Fruit fly (Drosophila melanogaster): ENCODE results near the gene CG42263.
A peak's percentile ranks its signal among the peaks of the same experiment; 100 is the strongest.

Gene CG42263

DNA sequence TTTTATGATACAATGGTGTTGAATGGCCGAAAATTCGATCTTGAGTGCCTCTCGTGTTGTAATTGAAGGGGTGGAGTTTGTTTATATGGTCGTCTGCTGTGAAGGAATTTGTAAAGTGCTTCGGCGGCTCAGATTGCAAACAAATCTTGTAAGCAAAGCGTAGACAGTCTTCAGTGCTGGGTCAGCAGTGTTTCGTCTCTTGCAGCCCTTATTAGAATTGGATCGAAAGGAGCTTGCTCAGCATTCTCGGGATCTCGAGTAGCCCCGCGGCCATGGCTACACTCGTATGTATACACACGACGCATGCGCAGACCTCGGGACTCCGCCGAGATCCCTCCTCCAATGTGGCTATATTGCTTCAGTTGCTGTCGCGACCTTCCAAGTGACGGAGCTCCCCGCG lies 22.5 kb upstream of the CG42263 start:
- TF ChIP-seq kay (GFP tag; ENCODE audit: borderline replicate concordance) (no peak), CG7101 (tag; optimal IDR thresholded peaks at IDR 0.05) (no peak), tj (GFP tag; optimal IDR thresholded peaks at IDR 0.05) (peak; percentile 95)

dm6 chr3L:19968725-19969598 lies 13.4 kb upstream of the CG42263 start:
- TF ChIP-seq Hr96 (GFP tag; optimal IDR thresholded peaks at IDR 0.05) = no peak
- no peak for TF ChIP-seq ovo (GFP tag; optimal IDR thresholded peaks at IDR 0.05)
- TF ChIP-seq cic (GFP tag; optimal IDR thresholded peaks at IDR 0.05) = no peak
- no peak for TF ChIP-seq CG7045 (GFP tag; optimal IDR thresholded peaks at IDR 0.05)
- TF ChIP-seq CG7101 (tag; optimal IDR thresholded peaks at IDR 0.05) = no peak
- no peak for TF ChIP-seq CG12768 (GFP tag; optimal IDR thresholded peaks at IDR 0.05)
- TF ChIP-seq CG33017 (tag; optimal IDR thresholded peaks at IDR 0.05) = no peak
- TF ChIP-seq Mnt (GFP tag; optimal IDR thresholded peaks at IDR 0.05) = no peak
- no peak for TF ChIP-seq CG5204 (GFP tag; optimal IDR thresholded peaks at IDR 0.05)
- no peak for TF ChIP-seq tj (GFP tag; optimal IDR thresholded peaks at IDR 0.05)
- TF ChIP-seq kay (GFP tag; ENCODE audit: borderline replicate concordance) = no peak
- no peak for TF ChIP-seq bab1 (GFP tag; optimal IDR thresholded peaks at IDR 0.05)
- no peak for TF ChIP-seq pad (GFP tag; optimal IDR thresholded peaks at IDR 0.05)
- TF ChIP-seq Clk (GFP tag; optimal IDR thresholded peaks at IDR 0.05) = no peak
- no peak for TF ChIP-seq CG14711 (tag; optimal IDR thresholded peaks at IDR 0.05)
- no peak for TF ChIP-seq Crg-1 (GFP tag; optimal IDR thresholded peaks at IDR 0.05)
- TF ChIP-seq cnc (optimal IDR thresholded peaks at IDR 0.05) = no peak
- no peak for TF ChIP-seq CG1620 (GFP tag; optimal IDR thresholded peaks at IDR 0.05)

- TF ChIP-seq cnc (optimal IDR thresholded peaks at IDR 0.05) (no peak), Crg-1 (GFP tag; optimal IDR thresholded peaks at IDR 0.05) (no peak), cic (GFP tag; optimal IDR thresholded peaks at IDR 0.05) (no peak)
These were observed 6.2 kb upstream of the CG42263 start for dm6 chr3L:19961805-19962204.

DNA sequence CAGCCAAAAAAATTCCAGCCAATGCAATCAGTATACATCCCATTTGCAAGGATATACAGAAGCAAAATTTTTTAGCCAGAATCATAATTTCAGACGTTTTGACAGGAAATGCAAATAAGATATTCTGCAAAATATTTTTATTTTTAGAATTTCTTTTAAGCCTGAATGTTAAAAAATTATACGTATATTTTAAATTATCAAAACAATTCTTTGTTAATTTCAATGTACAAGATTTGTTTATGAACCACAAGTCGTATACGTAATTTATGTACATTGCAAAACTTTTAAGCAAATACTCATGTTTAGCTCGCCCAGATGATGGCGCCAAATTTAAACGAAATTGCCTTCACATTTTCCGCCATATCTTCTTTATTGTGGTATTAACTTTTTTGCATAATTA lies 1.2 kb downstream of the CG42263 start, which contains the start of gene CG42654:
Gene CG42654 (minus strand): TSS at position 101 of the 400 bp plus-strand sequence.
- TF ChIP-seq tj (GFP tag; optimal IDR thresholded peaks at IDR 0.05) (no peak), pad (GFP tag; optimal IDR thresholded peaks at IDR 0.05) (no peak), CG11617 (GFP tag; optimal IDR thresholded peaks at IDR 0.05) (no peak), ovo (GFP tag; optimal IDR thresholded peaks at IDR 0.05) (no peak), bab1 (GFP tag; optimal IDR thresholded peaks at IDR 0.05) (no peak), Hr96 (GFP tag; optimal IDR thresholded peaks at IDR 0.05) (no peak), toe (GFP tag; optimal IDR thresholded peaks at IDR 0.05) (no peak), CG5204 (GFP tag; optimal IDR thresholded peaks at IDR 0.05) (no peak), CG1620 (GFP tag; optimal IDR thresholded peaks at IDR 0.05) (no peak), Clk (GFP tag; optimal IDR thresholded peaks at IDR 0.05) (no peak)

- TF ChIP-seq CG33017 (tag; optimal IDR thresholded peaks at IDR 0.05) = no peak
These were observed 2.0 kb downstream of the CG42263 start, which contains the start of gene CG42655 for dm6 chr3L:19953612-19954011. CG42655 (minus strand) TSS chr3L:19953712.

DNA sequence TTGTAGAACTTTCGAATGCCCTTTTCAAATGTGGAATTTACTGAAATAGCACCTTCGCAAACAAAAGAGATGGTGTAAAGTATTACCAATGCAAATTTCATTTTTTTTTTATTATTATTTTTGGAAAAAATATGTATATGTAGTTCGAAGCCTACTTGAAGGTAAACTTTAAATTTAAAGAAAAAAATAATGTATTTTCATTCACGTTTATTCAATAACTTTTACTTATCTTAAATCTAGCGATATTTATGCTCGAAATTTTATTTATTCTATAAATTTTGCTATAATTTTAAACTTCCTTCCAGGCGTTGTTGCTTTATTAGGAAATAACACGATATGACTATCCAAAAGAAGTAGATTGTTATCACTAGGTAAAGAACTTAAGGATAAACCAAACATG lies 2.9 kb downstream of the CG42263 start, which contains the start of gene CG33710:
Gene CG33710 (minus strand): TSS at position 101 of the 400 bp plus-strand sequence.
- TF ChIP-seq Crg-1 (GFP tag; optimal IDR thresholded peaks at IDR 0.05) = no peak
- no peak for TF ChIP-seq CG33017 (tag; optimal IDR thresholded peaks at IDR 0.05)

- TF ChIP-seq CG12768 (GFP tag; optimal IDR thresholded peaks at IDR 0.05) = no peak
- no peak for TF ChIP-seq kay (GFP tag; ENCODE audit: borderline replicate concordance)
- no peak for TF ChIP-seq Clk (GFP tag; optimal IDR thresholded peaks at IDR 0.05)
- no peak for TF ChIP-seq Crg-1 (GFP tag; optimal IDR thresholded peaks at IDR 0.05)
- TF ChIP-seq CG5204 (GFP tag; optimal IDR thresholded peaks at IDR 0.05) = no peak
- no peak for TF ChIP-seq CG11617 (GFP tag; optimal IDR thresholded peaks at IDR 0.05)
- no peak for TF ChIP-seq CG7101 (tag; optimal IDR thresholded peaks at IDR 0.05)
- no peak for TF ChIP-seq ovo (GFP tag; optimal IDR thresholded peaks at IDR 0.05)
- TF ChIP-seq CG14711 (tag; optimal IDR thresholded peaks at IDR 0.05) = no peak
- TF ChIP-seq CG7045 (GFP tag; optimal IDR thresholded peaks at IDR 0.05) = no peak
- TF ChIP-seq CG1620 (GFP tag; optimal IDR thresholded peaks at IDR 0.05) = no peak
- TF ChIP-seq toe (GFP tag; optimal IDR thresholded peaks at IDR 0.05) = no peak
- TF ChIP-seq bab1 (GFP tag; optimal IDR thresholded peaks at IDR 0.05) = no peak
- TF ChIP-seq Hr96 (GFP tag; optimal IDR thresholded peaks at IDR 0.05) = no peak
These were observed 3.7 kb downstream of the CG42263 start, which contains the start of gene CG34258 for dm6 chr3L:19951868-19952267. CG34258 (minus strand) TSS chr3L:19951968.

All from whole organism, adult.